Worm (Caenorhabditis elegans) whole organism, young adult: ENCODE measurements around the gene lido-7.

Source experiments
- F10E7.11 ChIP-seq: sonication (generic microtip); optimal IDR thresholded peaks from 2 replicates; lab custom pipeline; 2017; ENCODE audit warnings: mild to moderate bottlenecking, missing genetic modification characterization, moderate library complexity, missing compliant biosample characterization
- Y67H2A.10 ChIP-seq: fragments of 200-800 bp; sonication (Bioruptor generic); conservative IDR thresholded peaks from 2 replicates; pipeline ENCODE4 v1.3.6; 2022; ENCODE audit warnings: missing genetic modification reagents, missing genetic modification characterization, missing compliant biosample characterization
- ama-1 ChIP-seq, 3 experiments: fragments of 150-350 bp in 1 of 3; sonication (generic microtip) in 2 of 3; optimal IDR thresholded peaks; 2 replicates each; lab custom pipeline; 2014 to 2018; ENCODE audit warnings: missing biosample characterization in 2 of 3, missing genetic modification characterization in 2 of 3, missing genetic modification reagents in 2 of 3
- lsl-1 ChIP-seq: fragments of 200-800 bp; sonication (Bioruptor generic); optimal IDR thresholded peaks from 2 replicates; lab custom pipeline; 2018; ENCODE audit warnings: mild to moderate bottlenecking, missing genetic modification characterization, moderate library complexity, missing compliant biosample characterization
- nfya-1 ChIP-seq: sonication (generic microtip); optimal IDR thresholded peaks from 2 replicates; lab custom pipeline; 2017; ENCODE audit warnings: antibody characterized with exemption, missing compliant biosample characterization, missing genetic modification characterization, borderline replicate concordance; ENCODE audit not compliant: insufficient read depth
- snpc-1.1 ChIP-seq: sonication (generic microtip); optimal IDR thresholded peaks from 2 replicates; lab custom pipeline; 2017; ENCODE audit warnings: missing genetic modification characterization, mild to moderate bottlenecking, missing compliant biosample characterization, antibody characterized with exemption, moderate library complexity, missing genotype, missing genetic modification reagents; ENCODE audit not compliant: insufficient read depth
- unc-130 ChIP-seq: sonication (generic microtip); optimal IDR thresholded peaks from 2 replicates; lab custom pipeline; 2016; ENCODE audit warnings: missing genetic modification reagents, missing genetic modification characterization, missing compliant biosample characterization
- unc-62 ChIP-seq: fragments of 150-350 bp; optimal IDR thresholded peaks from 2 replicates; lab custom pipeline; 2014; ENCODE audit warnings: missing biosample characterization, missing genetic modification reagents, missing genetic modification characterization

- no peak for TF ChIP-seq nfya-1 (tag; lab: Kevin White, UChicago)
- TF ChIP-seq snpc-1.1 (tag; lab: Kevin White, UChicago) = peak; percentile 10
- TF ChIP-seq Y67H2A.10 (GFP tag; lab: Robert Waterston, UW) = no peak
- no peak for TF ChIP-seq unc-62 (GFP tag; lab: Kevin White, UChicago)
- no peak for TF ChIP-seq ama-1 (optimal IDR thresholded peaks at IDR 0.05; lab: Kevin White, UChicago)
- no peak for TF ChIP-seq ama-1 (GFP tag; optimal IDR thresholded peaks at IDR 0.05; lab: Kevin White, UChicago)
- TF ChIP-seq unc-130 (GFP tag; lab: Kevin White, UChicago) = no peak
- TF ChIP-seq F10E7.11 (tag; lab: Kevin White, UChicago) = no peak
- TF ChIP-seq lsl-1 (GFP tag; lab: Kevin White, UChicago) = no peak
Measured at ce11 chrII:3023381-3023935, 35.4 kb downstream of the lido-7 start, which contains the start of gene clec-2.
